Worm (Caenorhabditis elegans): Measurements from ENCODE around the gene R07D5.2.

The R07D5.2 gene

ce11 chrX:15116514-15116913, at the start of gene R07D5.2:
R07D5.2 (minus strand) TSS chrX:15116614.
- no peak for TF ChIP-seq daf-12 (tag; optimal IDR thresholded peaks at IDR 0.05)
- no peak for TF ChIP-seq nhr-28 (tag; optimal IDR thresholded peaks at IDR 0.05)
- TF ChIP-seq nhr-237 (tag; optimal IDR thresholded peaks at IDR 0.05), result no peak
- no peak for TF ChIP-seq ama-1 (optimal IDR thresholded peaks at IDR 0.05)
- no peak for TF ChIP-seq ceh-9 (tag; optimal IDR thresholded peaks at IDR 0.05)
- no peak for TF ChIP-seq egl-5 (tag; optimal IDR thresholded peaks at IDR 0.05)
- no peak for TF ChIP-seq hmg-11 (tag; optimal IDR thresholded peaks at IDR 0.05)
- no peak for TF ChIP-seq snpc-4 (tag; optimal IDR thresholded peaks at IDR 0.05)
- TF ChIP-seq nhr-76 (tag; optimal IDR thresholded peaks at IDR 0.05), result no peak
- TF ChIP-seq lin-39 (tag; optimal IDR thresholded peaks at IDR 0.05), result no peak
- no peak for TF ChIP-seq tbx-2 (tag; optimal IDR thresholded peaks at IDR 0.05)
- no peak for TF ChIP-seq pha-4 (tag; optimal IDR thresholded peaks at IDR 0.05)
- TF ChIP-seq egl-27 (tag; optimal IDR thresholded peaks at IDR 0.05), result no peak
- TF ChIP-seq elt-3 (tag; optimal IDR thresholded peaks at IDR 0.05), result no peak
- TF ChIP-seq nhr-23 (tag; optimal IDR thresholded peaks at IDR 0.05), result no peak

DNA sequence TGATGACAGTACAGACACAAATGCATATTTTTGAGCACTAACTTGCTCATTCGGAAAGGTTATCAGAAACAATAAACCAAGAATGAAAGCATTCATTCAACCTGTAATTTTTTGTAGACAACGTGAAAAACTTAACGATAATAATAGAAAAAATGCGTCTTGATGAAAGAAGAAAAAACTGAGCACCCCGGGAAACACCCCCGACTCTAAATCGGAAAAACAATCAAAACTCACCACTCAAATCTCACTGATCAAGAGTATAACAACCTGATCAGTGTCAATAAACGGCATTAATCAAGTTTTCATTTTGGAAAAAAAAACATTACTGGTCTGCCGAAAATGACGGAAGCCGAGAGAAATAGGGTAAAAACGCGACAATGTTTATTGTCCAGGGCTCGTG, 49.7 kb upstream of the R07D5.2 start, which contains the start of gene T10B10.8:
Gene T10B10.8, minus strand, starts transcription at position 101 of the 400 bp plus-strand sequence.
- no peak for TF ChIP-seq egl-27 (tag; optimal IDR thresholded peaks at IDR 0.05)
- no peak for TF ChIP-seq pqm-1 (tag; optimal IDR thresholded peaks at IDR 0.05)
- TF ChIP-seq nhr-67 (tag; optimal IDR thresholded peaks at IDR 0.05), result no peak
- no peak for TF ChIP-seq hmg-11 (tag; optimal IDR thresholded peaks at IDR 0.05)
- TF ChIP-seq pha-4 (tag; optimal IDR thresholded peaks at IDR 0.05), result peak; percentile 40

- TF ChIP-seq nhr-23 (tag; optimal IDR thresholded peaks at IDR 0.05) (no peak), ceh-16 (tag; optimal IDR thresholded peaks at IDR 0.05) (no peak), egl-27 (tag; optimal IDR thresholded peaks at IDR 0.05) (no peak), nhr-25 (tag; optimal IDR thresholded peaks at IDR 0.05) (no peak), daf-12 (tag; optimal IDR thresholded peaks at IDR 0.05) (no peak), fkh-2 (tag; optimal IDR thresholded peaks at IDR 0.05) (no peak), jun-1 (tag; optimal IDR thresholded peaks at IDR 0.05) (no peak)
Measured at ce11 chrX:15164108-15164507, 47.7 kb upstream of the R07D5.2 start, which contains the start of gene T10B10.9. T10B10.9 (plus strand) TSS chrX:15164408.

ce11 chrX:15163118-15163517, 46.7 kb upstream of the R07D5.2 start:
- TF ChIP-seq zag-1 (tag; optimal IDR thresholded peaks at IDR 0.05) (no peak), elt-1 (tag; optimal IDR thresholded peaks at IDR 0.05) (no peak), nhr-77 (tag; optimal IDR thresholded peaks at IDR 0.05) (no peak)

DNA sequence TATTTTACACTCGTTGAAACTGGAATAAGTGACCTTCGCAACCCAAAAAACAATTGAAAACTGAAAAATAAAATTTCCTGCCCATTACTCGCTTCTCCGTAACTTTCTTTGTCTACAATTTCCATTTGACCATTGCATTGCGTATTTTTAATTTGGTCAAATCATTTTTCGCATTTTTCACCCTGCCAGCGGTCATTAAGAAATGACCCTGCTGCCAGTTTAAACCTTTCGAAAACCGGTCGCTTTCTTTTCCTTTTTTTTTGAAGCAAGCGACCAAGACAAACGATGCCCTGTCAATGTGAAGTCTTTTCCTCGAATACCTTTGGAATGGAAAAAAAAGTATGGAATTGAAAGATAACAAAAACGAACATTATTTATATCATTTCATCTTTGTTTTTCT, 44.5 kb upstream of the R07D5.2 start:
- no peak for TF ChIP-seq tbx-2 (tag; optimal IDR thresholded peaks at IDR 0.05)
- no peak for TF ChIP-seq nhr-43 (tag; optimal IDR thresholded peaks at IDR 0.05; ENCODE audit: poor library complexity, severe bottlenecking)
- peak; percentile 3 for TF ChIP-seq nhr-25 (tag; optimal IDR thresholded peaks at IDR 0.05)

DNA sequence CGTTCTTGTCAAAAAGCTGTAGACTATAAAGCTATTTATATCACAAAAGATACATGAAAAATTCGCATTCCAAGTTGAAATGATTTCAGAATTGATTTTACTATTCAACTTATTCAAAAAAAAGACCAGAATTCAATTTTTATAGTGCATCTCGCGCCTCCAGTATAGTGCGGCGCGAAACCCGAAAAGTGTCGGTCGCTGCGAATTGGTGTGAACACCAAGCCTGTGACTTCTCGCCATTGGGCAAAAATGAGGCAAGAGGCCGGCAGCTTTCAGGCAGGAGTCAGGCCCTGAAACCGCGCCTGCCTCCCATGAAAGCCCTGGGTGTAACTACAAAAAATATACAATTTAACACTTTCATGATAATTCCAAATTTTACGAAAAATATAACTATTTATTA, 42.9 kb upstream of the R07D5.2 start:
- no peak for TF ChIP-seq lin-15B (tag; optimal IDR thresholded peaks at IDR 0.05)
- no peak for TF ChIP-seq lsy-12 (tag; optimal IDR thresholded peaks at IDR 0.05)

DNA sequence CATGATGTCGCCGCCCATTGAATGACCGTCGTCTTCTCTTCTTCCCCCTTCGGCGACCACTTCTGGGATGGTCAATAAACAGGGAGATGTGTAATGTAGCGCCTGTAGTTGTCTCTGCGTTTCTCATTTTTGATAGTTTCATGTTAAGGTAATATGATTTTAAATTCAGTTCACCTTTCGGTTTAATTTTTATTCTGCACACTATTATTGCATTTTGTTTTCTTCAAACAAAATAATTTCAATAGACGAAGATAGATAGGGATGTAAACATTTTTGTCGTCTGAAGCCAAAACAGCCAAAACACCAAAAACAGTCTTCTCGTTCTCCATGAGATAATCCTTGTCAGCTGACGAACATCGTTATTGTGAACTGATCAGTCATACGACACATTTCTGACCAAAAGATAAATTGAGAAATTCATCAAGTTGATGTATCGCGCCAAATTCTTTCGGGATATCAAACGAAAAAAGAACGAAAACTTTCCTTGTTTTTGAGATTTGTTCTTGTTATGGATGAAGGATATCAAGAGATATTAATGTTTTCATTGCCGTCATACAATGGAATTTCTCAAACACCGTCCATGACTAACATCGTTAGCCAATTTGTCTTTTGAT, 42.4 kb upstream of the R07D5.2 start, which contains the start of gene C11G10.1:
Gene C11G10.1, minus strand, starts transcription at position 51 of the 614 bp plus-strand sequence.
- TF ChIP-seq ceh-9 (tag; optimal IDR thresholded peaks at IDR 0.05) (no peak), nhr-43 (tag; optimal IDR thresholded peaks at IDR 0.05; ENCODE audit: poor library complexity, severe bottlenecking) (peak; percentile 44), ZK546.5 (tag; optimal IDR thresholded peaks at IDR 0.05) (no peak), elt-3 (tag; optimal IDR thresholded peaks at IDR 0.05) (peak in 1 of 3 experiments; percentile 8), ceh-82 (tag; optimal IDR thresholded peaks at IDR 0.05) (no peak), nhr-25 (tag; optimal IDR thresholded peaks at IDR 0.05) (peak; percentile 8), hmg-11 (tag; optimal IDR thresholded peaks at IDR 0.05) (no peak), egl-27 (tag; optimal IDR thresholded peaks at IDR 0.05) (no peak), nhr-23 (tag; optimal IDR thresholded peaks at IDR 0.05) (peak; percentile 54), ama-1 (optimal IDR thresholded peaks at IDR 0.05) (no peak), nhr-237 (tag; optimal IDR thresholded peaks at IDR 0.05) (no peak)
